Fruit fly (Drosophila melanogaster): ENCODE measurements around the gene CG4080.

The CG4080 gene

DNA sequence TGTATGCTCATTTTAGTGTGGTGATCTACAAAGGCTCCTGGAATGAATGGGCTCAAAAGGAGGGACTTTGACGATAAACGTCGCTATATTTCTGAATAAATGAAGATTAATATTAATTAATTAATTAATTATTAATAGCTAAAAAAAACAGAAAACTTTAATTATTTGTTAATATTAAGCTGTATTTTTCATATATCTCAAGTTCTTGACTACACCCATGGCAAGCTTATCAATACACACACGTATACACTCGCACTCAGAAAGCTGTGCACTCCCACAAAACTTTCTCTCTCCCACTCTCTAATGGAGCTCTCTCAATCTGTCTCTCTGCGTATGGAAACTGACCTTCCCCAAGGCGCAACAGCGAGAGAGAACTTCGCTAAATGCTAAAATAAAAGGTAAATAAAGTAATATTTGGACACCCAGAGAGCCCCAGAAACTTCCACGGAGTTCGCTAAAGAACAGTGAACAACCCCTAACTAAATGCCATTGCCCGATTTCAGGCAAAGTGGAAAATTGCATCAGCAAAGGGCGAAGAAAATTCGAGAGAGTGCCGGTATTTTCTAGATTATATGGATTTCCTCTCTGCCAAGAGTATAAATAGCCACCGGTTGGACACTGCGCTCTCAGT, 25.5 kb downstream of the CG4080 start (continued):
- TF ChIP-seq Abd-B (GFP tag; optimal IDR thresholded peaks at IDR 0.05), result no peak
- TF ChIP-seq unc-4 (GFP tag; IDR thresholded peaks at IDR 0.05; ENCODE audit: partially characterized antibody), result peak; percentile 54
- TF ChIP-seq bcd (GFP tag; optimal IDR thresholded peaks at IDR 0.05), result peak; percentile 59
- TF ChIP-seq CG11085 (GFP tag; IDR thresholded peaks at IDR 0.05), result no peak
- TF ChIP-seq Drgx (GFP tag; IDR thresholded peaks at IDR 0.05), result peak; percentile 88
- TF ChIP-seq da (GFP tag; optimal IDR thresholded peaks at IDR 0.05), result no peak
- peak; percentile 70; the same call in 1 of the 2 replicates for TF ChIP-seq CG14014 (GFP tag; IDR thresholded peaks at IDR 0.05)
- TF ChIP-seq CG10979 (tag; optimal IDR thresholded peaks at IDR 0.05), result peak; percentile 73
- TF ChIP-seq nerfin-1 (tag; optimal IDR thresholded peaks at IDR 0.05), result peak; percentile 98
- no peak for TF ChIP-seq CHES-1-like (GFP tag; optimal IDR thresholded peaks at IDR 0.05)
- no peak for TF ChIP-seq pros (GFP tag; optimal IDR thresholded peaks at IDR 0.05)
- TF ChIP-seq CG1233 (GFP tag; optimal IDR thresholded peaks at IDR 0.05), result peak; percentile 42
- peak; percentile 75 for TF ChIP-seq CG6813 (GFP tag; optimal IDR thresholded peaks at IDR 0.05)
- TF ChIP-seq Asciz (GFP tag; optimal IDR thresholded peaks at IDR 0.05), result peak; percentile 62
- no peak for TF ChIP-seq slp2 (GFP tag; optimal IDR thresholded peaks at IDR 0.05)
- peak; percentile 66 for TF ChIP-seq row (GFP tag; IDR thresholded peaks at IDR 0.05)
- peak; percentile 6 for TF ChIP-seq D19A (tag; optimal IDR thresholded peaks at IDR 0.05)
- no peak for TF ChIP-seq mirr (GFP tag; optimal IDR thresholded peaks at IDR 0.05)
- peak; percentile 56 for TF ChIP-seq nau (GFP tag; optimal IDR thresholded peaks at IDR 0.05)
- no peak for TF ChIP-seq fd102C (GFP tag; optimal IDR thresholded peaks at IDR 0.05)
- peak; percentile 45; the same call in 1 of the 2 replicates for TF ChIP-seq CG4730 (GFP tag; IDR thresholded peaks at IDR 0.05)
- no peak for TF ChIP-seq kay (GFP tag; optimal IDR thresholded peaks at IDR 0.05)
- TF ChIP-seq dmrt11E (tag; optimal IDR thresholded peaks at IDR 0.05), result peak; percentile 33
- TF ChIP-seq CG6654 (GFP tag; optimal IDR thresholded peaks at IDR 0.05), result no peak
- TF ChIP-seq CG17912 (GFP tag; optimal IDR thresholded peaks at IDR 0.05), result no peak
- no peak; the same call in 1 of the 2 replicates for TF ChIP-seq dati (GFP tag; IDR thresholded peaks at IDR 0.05)
- peak; percentile 11; the same call in 1 of the 3 replicates for TF ChIP-seq otp (GFP tag; IDR thresholded peaks at IDR 0.05)
- TF ChIP-seq pita (GFP tag; optimal IDR thresholded peaks at IDR 0.05), result no peak
- no peak for TF ChIP-seq al (GFP tag; IDR thresholded peaks at IDR 0.05)
- TF ChIP-seq Dref (GFP tag; IDR thresholded peaks at IDR 0.05), result no peak
- no peak for TF ChIP-seq MESR4 (GFP tag; optimal IDR thresholded peaks at IDR 0.05)
- peak; percentile 76 for TF ChIP-seq Sox102F (GFP tag; optimal IDR thresholded peaks at IDR 0.05)
- no peak for TF ChIP-seq eve (GFP tag; optimal IDR thresholded peaks at IDR 0.05)
- TF ChIP-seq CG6272 (GFP tag; IDR thresholded peaks at IDR 0.05), result no peak
- TF ChIP-seq CG11723 (GFP tag; optimal IDR thresholded peaks at IDR 0.05), result peak; percentile 51
- TF ChIP-seq H2.0 (GFP tag; IDR thresholded peaks at IDR 0.05), result peak; percentile 54; the same call in 1 of the 2 replicates
- no peak for TF ChIP-seq Camta (GFP tag; optimal IDR thresholded peaks at IDR 0.05)
- TF ChIP-seq CG7271 (tag; optimal IDR thresholded peaks at IDR 0.05), result peak; percentile 13
- TF ChIP-seq CG6689 (GFP tag; IDR thresholded peaks at IDR 0.05), result peak; percentile 69
- peak; percentile 40; the same call in 1 of the 2 replicates for TF ChIP-seq CG31224 (GFP tag; IDR thresholded peaks at IDR 0.05)
- TF ChIP-seq CG42726 (GFP tag; IDR thresholded peaks at IDR 0.05; ENCODE audit: partially characterized antibody), result no peak
- TF ChIP-seq CG13775 (GFP tag; optimal IDR thresholded peaks at IDR 0.05), result peak; percentile 56
- TF ChIP-seq HHEX (GFP tag; optimal IDR thresholded peaks at IDR 0.05), result peak; percentile 77
- TF ChIP-seq CG14710 (tag; optimal IDR thresholded peaks at IDR 0.05), result peak; percentile 60
- no peak for TF ChIP-seq CG9876 (GFP tag; optimal IDR thresholded peaks at IDR 0.05)
- peak; percentile 11 for TF ChIP-seq CG8924 (tag; optimal IDR thresholded peaks at IDR 0.05)
- peak; percentile 43 for TF ChIP-seq tin (GFP tag; optimal IDR thresholded peaks at IDR 0.05)
- no peak for TF ChIP-seq CG4854 (GFP tag; optimal IDR thresholded peaks at IDR 0.05)
- no peak for TF ChIP-seq CG8089 (GFP tag; optimal IDR thresholded peaks at IDR 0.05)

All from whole organism, embryonic.